Fruit fly (Drosophila melanogaster) whole organism, prepupa: Measurements from ENCODE around the gene Ser6.
A peak's percentile ranks its signal among the peaks of the same experiment; 100 is the strongest.

Source experiments
- CG10631 ChIP-seq: fragments of 200-800 bp; sonication (Bioruptor generic); optimal IDR thresholded peaks from 2 replicates; lab custom pipeline; 2016; ENCODE audit warnings: missing biosample characterization, missing genetic modification characterization
- CG10669 ChIP-seq: fragments of 200-800 bp; sonication (Bioruptor generic); optimal IDR thresholded peaks from 3 replicates; lab custom pipeline; 2018; ENCODE audit warnings: missing biosample characterization, mild to moderate bottlenecking, missing genetic modification characterization, moderate library complexity
- CG11294 ChIP-seq: fragments of 200-800 bp; sonication (Bioruptor generic); IDR thresholded peaks from 2 replicates; pipeline ENCODE4 v1.3.6; 2022; ENCODE audit warnings: missing biosample characterization, missing genetic modification characterization
- CG11762 ChIP-seq: fragments of 200-800 bp; sonication (Bioruptor generic); optimal IDR thresholded peaks from 3 replicates; lab custom pipeline; 2016; ENCODE audit warnings: missing biosample characterization, missing genetic modification characterization; ENCODE audit not compliant: insufficient read depth
- CG16779 ChIP-seq: fragments of 200-800 bp; sonication (Bioruptor generic); optimal IDR thresholded peaks from 3 replicates; lab custom pipeline; 2017; ENCODE audit warnings: missing biosample characterization, mild to moderate bottlenecking, missing genetic modification characterization
- CG3032 ChIP-seq: fragments of 200-800 bp; optimal IDR thresholded peaks from 2 replicates; lab custom pipeline; 2019; ENCODE audit warnings: missing biosample characterization, mild to moderate bottlenecking, missing genetic modification characterization, moderate library complexity
- CG32006 ChIP-seq: fragments of 200-800 bp; sonication (Bioruptor generic); optimal IDR thresholded peaks from 3 replicates; lab custom pipeline; 2017; ENCODE audit warnings: missing biosample characterization, mild to moderate bottlenecking, missing genetic modification characterization
- CG34406 ChIP-seq: fragments of 200-800 bp; sonication (Bioruptor generic); optimal IDR thresholded peaks from 3 replicates; lab custom pipeline; 2016; ENCODE audit warnings: missing biosample characterization, missing genetic modification characterization
- CG3919 ChIP-seq: fragments of 200-800 bp; sonication (Bioruptor generic); optimal IDR thresholded peaks from 3 replicates; lab custom pipeline; 2016; ENCODE audit warnings: missing biosample characterization, missing genetic modification characterization
- CG6163 ChIP-seq: fragments of 200-800 bp; sonication (Bioruptor generic); IDR thresholded peaks from 3 replicates; pipeline ENCODE4 v1.3.6; 2022; ENCODE audit warnings: missing biosample characterization, missing genetic modification characterization
- CG6792 ChIP-seq: fragments of 200-800 bp; sonication (Bioruptor generic); optimal IDR thresholded peaks from 3 replicates; lab custom pipeline; 2016; ENCODE audit warnings: missing biosample characterization, missing genetic modification characterization
- CG6854 ChIP-seq: fragments of 200-800 bp; sonication (Bioruptor generic); optimal IDR thresholded peaks from 2 replicates; lab custom pipeline; 2017; ENCODE audit warnings: missing biosample characterization, mild to moderate bottlenecking, missing genetic modification characterization
- CG8632 ChIP-seq: fragments of 200-800 bp; sonication (Bioruptor generic); optimal IDR thresholded peaks from 3 replicates; lab custom pipeline; 2016; ENCODE audit warnings: missing biosample characterization, missing genetic modification characterization
- CG9139 ChIP-seq: fragments of 200-800 bp; sonication (Bioruptor generic); optimal IDR thresholded peaks from 3 replicates; lab custom pipeline; 2017; ENCODE audit warnings: missing biosample characterization, mild to moderate bottlenecking, missing genetic modification characterization
- Eip78C ChIP-seq: fragments of 200-800 bp; sonication (Bioruptor generic); peaks from one replicate; lab custom pipeline; 2016; ENCODE audit warnings: missing biosample characterization, missing genetic modification characterization
- Ets96B ChIP-seq: fragments of 200-800 bp; optimal IDR thresholded peaks from 2 replicates; lab custom pipeline; 2019; ENCODE audit warnings: missing biosample characterization, mild to moderate bottlenecking, missing genetic modification characterization, moderate library complexity
- Gug ChIP-seq: fragments of 200-800 bp; sonication (Bioruptor generic); IDR thresholded peaks from 2 replicates; pipeline ENCODE4 v1.3.6; 2022; ENCODE audit warnings: missing biosample characterization, missing genetic modification characterization
- Met ChIP-seq: fragments of 200-800 bp; sonication (Bioruptor generic); optimal IDR thresholded peaks from 3 replicates; lab custom pipeline; 2016; ENCODE audit warnings: missing biosample characterization, missing genetic modification characterization
- Sox14 ChIP-seq: fragments of 200-800 bp; sonication (Bioruptor generic); optimal IDR thresholded peaks from 3 replicates; lab custom pipeline; 2016; ENCODE audit warnings: missing biosample characterization, missing genetic modification characterization
- Sox15 ChIP-seq: fragments of 200-800 bp; sonication (Bioruptor generic); optimal IDR thresholded peaks from 3 replicates; lab custom pipeline; 2016; ENCODE audit warnings: missing biosample characterization, missing genetic modification characterization
- achi ChIP-seq: fragments of 200-800 bp; sonication (Bioruptor generic); optimal IDR thresholded peaks from 3 replicates; lab custom pipeline; 2016; ENCODE audit warnings: missing biosample characterization, missing genetic modification characterization
- cyc ChIP-seq: fragments of 200-800 bp; sonication (Bioruptor generic); optimal IDR thresholded peaks from 3 replicates; lab custom pipeline; 2016; ENCODE audit warnings: missing biosample characterization, missing genetic modification characterization
- dsx ChIP-seq: fragments of 200-800 bp; optimal IDR thresholded peaks from 3 replicates; lab custom pipeline; 2019; ENCODE audit warnings: missing biosample characterization, mild to moderate bottlenecking, missing genetic modification characterization, moderate library complexity; ENCODE audit not compliant: poor library complexity, severe bottlenecking
- eg ChIP-seq: fragments of 200-800 bp; sonication (Bioruptor generic); IDR thresholded peaks from 3 replicates; pipeline ENCODE4 v1.3.6; 2022; ENCODE audit warnings: missing biosample characterization, missing genetic modification characterization
- esn ChIP-seq: fragments of 200-800 bp; sonication (Bioruptor generic); optimal IDR thresholded peaks from 2 replicates; lab custom pipeline; 2016; ENCODE audit warnings: missing biosample characterization, mild to moderate bottlenecking, missing genetic modification characterization, moderate library complexity
- fd59A ChIP-seq: fragments of 200-800 bp; sonication (Bioruptor generic); optimal IDR thresholded peaks from 2 replicates; lab custom pipeline; 2017; ENCODE audit warnings: missing biosample characterization, mild to moderate bottlenecking, missing genetic modification characterization, missing genetic modification reagents
- fd85E ChIP-seq: fragments of 200-800 bp; sonication (Bioruptor generic); optimal IDR thresholded peaks from 3 replicates; lab custom pipeline; 2016; ENCODE audit warnings: missing biosample characterization, missing genetic modification characterization
- fkh ChIP-seq: fragments of 200-800 bp; sonication (Bioruptor generic); optimal IDR thresholded peaks from 3 replicates; lab custom pipeline; 2017; ENCODE audit warnings: missing biosample characterization, mild to moderate bottlenecking, missing genetic modification characterization, moderate library complexity
- lz ChIP-seq: fragments of 200-800 bp; sonication (Bioruptor generic); optimal IDR thresholded peaks from 3 replicates; lab custom pipeline; 2016; ENCODE audit warnings: missing biosample characterization, missing genetic modification characterization
- spab ChIP-seq: fragments of 200-800 bp; sonication (Bioruptor generic); optimal IDR thresholded peaks from 2 replicates; lab custom pipeline; 2017; ENCODE audit warnings: missing biosample characterization, mild to moderate bottlenecking, missing genetic modification characterization, missing genetic modification reagents
- svp ChIP-seq: fragments of 200-800 bp; sonication (Bioruptor generic); peaks from one replicate; lab custom pipeline; 2016; ENCODE audit warnings: missing biosample characterization, missing genetic modification characterization
- topi ChIP-seq: fragments of 200-800 bp; sonication (Bioruptor generic); optimal IDR thresholded peaks from 3 replicates; lab custom pipeline; 2016; ENCODE audit warnings: missing biosample characterization, missing genetic modification characterization
- vri ChIP-seq: fragments of 200-800 bp; sonication (Bioruptor generic); optimal IDR thresholded peaks from 3 replicates; lab custom pipeline; 2016; ENCODE audit warnings: missing biosample characterization, mild to moderate bottlenecking, missing genetic modification characterization

Ser6 gene

dm6 chrX:21010541-21010940 is 47.2 kb upstream of the Ser6 start (continued):
- no peak for TF ChIP-seq topi
- TF ChIP-seq eg = no peak
- TF ChIP-seq CG6163 (GFP tag; lab: Robert Waterston, UW) = 0 out of 3 replicates have a peak, but pooled peaks have one; percentile 27
- TF ChIP-seq CG11294 (GFP tag; lab: Robert Waterston, UW) = no peak

DNA sequence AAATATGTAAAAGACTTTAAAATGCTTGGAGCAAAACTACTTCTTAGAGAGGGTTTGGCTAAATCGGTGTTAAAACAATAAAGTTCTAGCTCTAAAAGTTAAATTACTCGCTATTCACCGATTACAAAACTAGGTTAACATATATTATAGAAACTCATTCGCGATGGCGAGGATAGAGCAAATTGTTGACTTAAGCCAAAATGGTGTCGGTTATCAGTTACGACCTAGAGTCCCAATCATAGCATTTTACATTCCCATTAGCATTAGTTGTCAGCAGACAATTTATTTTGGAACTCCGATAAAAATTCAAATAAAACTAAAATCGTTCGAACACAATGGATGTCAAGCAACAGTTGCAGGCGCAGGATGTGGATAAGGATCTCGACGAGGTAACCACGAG is 21.1 kb upstream of the Ser6 start, which contains the start of gene CG11666:
CG11666 (plus strand) TSS at position 301 of the 400 bp plus-strand sequence.
- no peak for TF ChIP-seq CG3919 (GFP tag; lab: Kevin White, UChicago)
- no peak for TF ChIP-seq achi (GFP tag; lab: Kevin White, UChicago)
- TF ChIP-seq Sox15 = no peak
- no peak for TF ChIP-seq cyc (GFP tag; lab: Kevin White, UChicago)
- TF ChIP-seq CG3032 (tag; lab: Kevin White, UChicago) = no peak
- no peak for TF ChIP-seq CG16779 (tag; lab: Kevin White, UChicago)
- no peak for TF ChIP-seq CG9139 (GFP tag; lab: Kevin White, UChicago)
- TF ChIP-seq CG6163 (GFP tag; lab: Robert Waterston, UW) = no peak
- TF ChIP-seq Met (GFP tag; lab: Kevin White, UChicago) = no peak
- TF ChIP-seq Gug (GFP tag; lab: Robert Waterston, UW) = no peak
- no peak for TF ChIP-seq eg
- no peak for TF ChIP-seq vri (GFP tag; lab: Kevin White, UChicago)
- TF ChIP-seq Ets96B = no peak
- no peak for TF ChIP-seq fd85E (GFP tag; lab: Kevin White, UChicago)
- no peak for TF ChIP-seq topi
- no peak for TF ChIP-seq esn (GFP tag; lab: Kevin White, UChicago)
- no peak for TF ChIP-seq spab (GFP tag; lab: Kevin White, UChicago)
- TF ChIP-seq CG32006 (GFP tag; lab: Kevin White, UChicago) = no peak
- no peak for TF ChIP-seq CG11762 (GFP tag; lab: Kevin White, UChicago)
- no peak for TF ChIP-seq Eip78C (GFP tag; lab: Kevin White, UChicago)

- no peak for TF ChIP-seq fd59A (GFP tag; lab: Kevin White, UChicago)
- TF ChIP-seq svp (GFP tag; lab: Kevin White, UChicago) = peak; percentile 39
These were observed 14.7 kb upstream of the Ser6 start, which contains the start of gene CG44426 for dm6 chrX:20977986-20978385. TSS of gene CG44426 (plus strand) at chrX:20978286.

DNA sequence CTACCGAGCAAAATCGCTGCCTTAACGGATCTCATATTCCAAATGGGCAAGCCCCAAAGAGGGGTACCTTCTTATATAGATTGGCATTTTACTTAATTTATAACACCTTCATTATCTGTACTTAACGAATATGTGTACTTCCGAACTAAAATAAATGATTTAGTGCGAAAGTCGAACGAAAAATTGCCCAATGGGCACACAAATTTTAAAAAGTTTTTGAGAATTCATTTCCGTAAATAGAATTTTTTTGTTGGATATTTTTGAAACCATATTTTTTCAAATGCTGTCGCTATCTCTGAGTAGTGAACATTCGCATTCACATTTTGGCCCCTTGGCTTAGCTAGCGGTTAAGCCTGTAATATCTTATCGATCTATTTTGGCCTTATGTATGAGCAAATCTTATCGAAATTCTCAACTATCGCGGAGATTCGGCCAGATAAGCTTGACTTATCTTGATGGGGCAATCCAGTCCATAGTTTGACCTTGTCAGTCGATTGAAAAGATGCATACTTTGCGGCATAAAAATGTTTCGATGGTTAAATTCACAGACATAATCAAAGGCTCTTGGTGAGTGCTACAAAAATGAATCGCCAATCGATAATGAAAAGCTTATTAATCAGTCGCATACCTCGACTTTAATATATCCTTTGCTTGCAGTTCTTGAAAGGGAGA is 2.2 kb upstream of the Ser6 start, which contains the start of gene CG1304:
CG1304 (minus strand) TSS at position 51 of the 672 bp plus-strand sequence.
- TF ChIP-seq fkh (GFP tag; lab: Kevin White, UChicago) (no peak), topi (no peak), CG6163 (GFP tag; lab: Robert Waterston, UW) (no peak), CG10631 (GFP tag; lab: Kevin White, UChicago) (no peak), fd85E (GFP tag; lab: Kevin White, UChicago) (no peak), svp (GFP tag; lab: Kevin White, UChicago) (no peak), CG10669 (no peak), Eip78C (GFP tag; lab: Kevin White, UChicago) (no peak), CG34406 (GFP tag; lab: Kevin White, UChicago) (no peak), CG6792 (GFP tag; lab: Kevin White, UChicago) (no peak), lz (no peak), CG6854 (no peak), CG8632 (GFP tag; lab: Kevin White, UChicago) (no peak), CG32006 (GFP tag; lab: Kevin White, UChicago) (no peak)

dm6 chrX:20948268-20948667 is 15.0 kb downstream of the Ser6 start:
- TF ChIP-seq Eip78C (GFP tag; lab: Kevin White, UChicago) (peak; percentile 53), Gug (GFP tag; lab: Robert Waterston, UW) (no peak), CG11762 (GFP tag; lab: Kevin White, UChicago) (no peak), Sox14 (GFP tag; lab: Kevin White, UChicago) (no peak), CG6163 (GFP tag; lab: Robert Waterston, UW) (no peak), Ets96B (no peak), svp (GFP tag; lab: Kevin White, UChicago) (peak; percentile 63), dsx (GFP tag; lab: Kevin White, UChicago) (peak; percentile 24)
